Worm (Caenorhabditis elegans): ENCODE results near the gene chil-13.
"Not testable (repeated sequence)": the region's sequence is repeated elsewhere in the genome, so short reads cannot be mapped to it uniquely, and the experiment has no call there.

The chil-13 gene

DNA sequence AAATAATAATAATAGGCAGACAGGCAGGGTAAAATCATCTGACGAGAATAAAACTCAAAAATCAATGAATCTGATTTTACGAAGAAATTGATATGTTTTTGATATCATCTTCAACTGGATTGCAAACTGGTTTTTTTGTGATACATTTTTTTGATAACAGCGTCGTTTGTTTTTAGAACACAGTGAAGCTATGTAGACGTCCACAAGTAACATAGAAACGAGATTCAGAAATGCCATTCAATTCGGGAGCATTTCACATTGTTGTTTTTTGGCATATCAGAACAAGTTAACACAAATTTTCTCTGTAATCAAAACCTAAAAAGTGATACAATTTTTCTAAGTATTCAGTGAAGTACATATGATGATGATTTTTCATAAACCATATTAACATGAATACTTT, at the start of gene chil-13:
chil-13 (minus strand) TSS at position 101 of the 400 bp plus-strand sequence.
- no peak for TF ChIP-seq him-1 (tag; optimal IDR thresholded peaks at IDR 0.05)
- no peak for TF ChIP-seq dao-5 (tag; optimal IDR thresholded peaks at IDR 0.05)
- no peak for TF ChIP-seq W03F9.2 (tag; optimal IDR thresholded peaks at IDR 0.05)

ce11 chrII:9487337-9487950, 49.3 kb upstream of the chil-13 start, which contains the start of gene T19H5.4:
T19H5.4 (minus strand) TSS chrII:9487387.
- TF ChIP-seq W03F9.2 (tag; optimal IDR thresholded peaks at IDR 0.05) = peak; percentile 31
- TF ChIP-seq him-1 (tag; optimal IDR thresholded peaks at IDR 0.05) = no peak

ce11 chrII:9485081-9485730, 47.1 kb upstream of the chil-13 start:
- TF ChIP-seq him-1 (tag; optimal IDR thresholded peaks at IDR 0.05) (no peak), W03F9.2 (tag; optimal IDR thresholded peaks at IDR 0.05) (no peak), dao-5 (tag; optimal IDR thresholded peaks at IDR 0.05) (no peak)

- TF ChIP-seq him-1 (tag; optimal IDR thresholded peaks at IDR 0.05) (no peak), W03F9.2 (tag; optimal IDR thresholded peaks at IDR 0.05) (no peak), dao-5 (tag; optimal IDR thresholded peaks at IDR 0.05) (no peak)
Measured at ce11 chrII:9483342-9483741, 45.2 kb upstream of the chil-13 start.

- TF ChIP-seq dao-5 (tag; optimal IDR thresholded peaks at IDR 0.05) = no peak
Measured at ce11 chrII:9482529-9482928, 44.4 kb upstream of the chil-13 start.

DNA sequence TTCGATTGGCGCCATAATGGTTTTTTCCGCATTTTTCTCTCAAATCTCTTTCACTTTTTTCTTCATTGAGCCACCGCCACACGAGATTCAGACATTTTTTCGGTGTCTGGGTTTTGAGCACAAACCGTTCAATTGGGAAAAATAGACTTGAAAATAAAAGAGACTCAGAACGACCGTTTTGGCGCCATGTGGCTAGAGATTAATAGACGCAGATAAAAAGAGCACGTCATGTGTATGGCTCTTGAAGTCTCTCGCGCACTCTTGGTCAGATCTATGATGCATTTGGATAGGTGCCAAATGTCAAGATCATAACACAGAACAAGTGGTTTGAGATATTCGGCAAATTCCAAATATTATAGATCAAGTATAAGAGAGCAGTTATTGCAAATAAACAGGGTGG, 43.3 kb upstream of the chil-13 start:
- TF ChIP-seq W03F9.2 (tag; optimal IDR thresholded peaks at IDR 0.05) (no peak), dao-5 (tag; optimal IDR thresholded peaks at IDR 0.05) (no peak), him-1 (tag; optimal IDR thresholded peaks at IDR 0.05) (no peak)

DNA sequence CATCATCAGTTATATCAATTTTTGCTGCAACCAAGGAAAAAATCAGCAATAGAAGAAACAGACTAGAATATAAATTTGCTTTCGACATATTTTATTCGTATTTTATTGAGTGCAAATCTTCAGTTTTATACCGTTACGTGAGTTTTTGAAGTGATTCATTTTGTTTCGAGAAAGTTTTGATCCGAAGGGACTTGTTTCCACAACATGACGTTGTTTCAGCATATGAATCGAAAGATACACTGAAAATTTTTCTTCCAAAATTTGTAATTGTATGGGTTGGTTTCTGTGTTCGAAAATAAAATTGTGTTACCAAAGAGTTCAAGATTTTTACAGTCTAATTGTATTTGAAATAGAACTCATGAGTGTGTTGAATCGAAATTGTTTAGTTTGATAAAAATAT, 41.9 kb upstream of the chil-13 start, which contains the start of gene T19H5.7:
T19H5.7 (minus strand) TSS at position 101 of the 400 bp plus-strand sequence.
- no peak for TF ChIP-seq him-1 (tag; optimal IDR thresholded peaks at IDR 0.05)
- TF ChIP-seq dao-5 (tag; optimal IDR thresholded peaks at IDR 0.05) = no peak
- TF ChIP-seq W03F9.2 (tag; optimal IDR thresholded peaks at IDR 0.05) = no peak

- TF ChIP-seq him-1 (tag; optimal IDR thresholded peaks at IDR 0.05) = no peak
- no peak for TF ChIP-seq dao-5 (tag; optimal IDR thresholded peaks at IDR 0.05)
- TF ChIP-seq W03F9.2 (tag; optimal IDR thresholded peaks at IDR 0.05) = no peak
Measured at ce11 chrII:9477567-9477966, 39.4 kb upstream of the chil-13 start, which contains the start of gene chil-27. chil-27 (plus strand) TSS chrII:9477867.

ce11 chrII:9474367-9475105, 36.4 kb upstream of the chil-13 start, which contains the start of the genes chil-25 and chil-26:
chil-25 (minus strand) TSS chrII:9474467.
chil-26 (plus strand) TSS chrII:9475055.
- TF ChIP-seq W03F9.2 (tag; optimal IDR thresholded peaks at IDR 0.05) = no peak
- TF ChIP-seq him-1 (tag; optimal IDR thresholded peaks at IDR 0.05) = no peak
- no peak for TF ChIP-seq dao-5 (tag; optimal IDR thresholded peaks at IDR 0.05)

DNA sequence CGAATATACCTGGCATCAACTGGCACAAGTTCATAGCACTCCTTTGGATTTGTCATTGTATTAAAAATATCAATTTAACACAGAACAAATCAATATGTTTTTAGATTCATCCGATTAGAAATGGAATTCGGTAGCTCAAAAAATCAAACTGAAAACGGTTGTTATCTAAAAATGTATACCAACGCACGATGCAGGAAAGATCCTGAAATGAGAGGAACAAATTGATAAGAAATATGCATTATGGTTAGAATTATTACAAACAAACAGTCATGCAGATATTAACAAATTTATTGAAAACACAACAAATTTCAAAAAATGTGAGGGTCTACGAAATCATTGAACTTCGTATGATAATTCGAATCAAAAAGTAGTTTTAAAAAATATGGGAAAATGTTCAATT, 31.9 kb upstream of the chil-13 start, which contains the start of gene T19H5.6:
T19H5.6 (minus strand) TSS at position 195 of the 400 bp plus-strand sequence.
- TF ChIP-seq him-1 (tag; optimal IDR thresholded peaks at IDR 0.05) = no peak
- no peak for TF ChIP-seq W03F9.2 (tag; optimal IDR thresholded peaks at IDR 0.05)
- no peak for TF ChIP-seq dao-5 (tag; optimal IDR thresholded peaks at IDR 0.05)

- TF ChIP-seq dao-5 (tag; optimal IDR thresholded peaks at IDR 0.05) (no peak), him-1 (tag; optimal IDR thresholded peaks at IDR 0.05) (no peak), W03F9.2 (tag; optimal IDR thresholded peaks at IDR 0.05) (no peak)
Measured at ce11 chrII:9468414-9468813, 30.3 kb upstream of the chil-13 start, which contains the start of gene chil-23. chil-23 (minus strand) TSS chrII:9468611.

DNA sequence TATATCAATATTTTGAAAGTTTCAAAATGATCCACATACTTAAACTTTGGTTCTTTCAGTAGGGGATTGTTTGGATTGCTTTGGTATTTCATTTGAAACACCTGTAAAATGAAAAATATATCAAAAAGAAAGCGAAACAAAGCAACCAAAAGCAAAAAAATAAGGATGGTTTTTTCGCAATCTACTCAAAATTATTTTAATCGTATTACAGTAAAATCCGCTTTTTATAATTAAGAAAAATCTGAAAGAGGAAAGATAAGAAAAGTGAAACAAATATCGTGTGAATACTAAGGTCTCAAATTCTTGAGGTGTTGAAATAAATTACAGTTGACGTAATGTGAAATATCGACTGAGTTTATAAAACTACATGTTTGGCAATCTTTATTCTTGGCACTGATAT, 28.0 kb upstream of the chil-13 start, which contains the start of gene chil-22:
chil-22 (minus strand) TSS at position 101 of the 400 bp plus-strand sequence.
- TF ChIP-seq him-1 (tag; optimal IDR thresholded peaks at IDR 0.05) (no peak), W03F9.2 (tag; optimal IDR thresholded peaks at IDR 0.05) (no peak), dao-5 (tag; optimal IDR thresholded peaks at IDR 0.05) (no peak)

DNA sequence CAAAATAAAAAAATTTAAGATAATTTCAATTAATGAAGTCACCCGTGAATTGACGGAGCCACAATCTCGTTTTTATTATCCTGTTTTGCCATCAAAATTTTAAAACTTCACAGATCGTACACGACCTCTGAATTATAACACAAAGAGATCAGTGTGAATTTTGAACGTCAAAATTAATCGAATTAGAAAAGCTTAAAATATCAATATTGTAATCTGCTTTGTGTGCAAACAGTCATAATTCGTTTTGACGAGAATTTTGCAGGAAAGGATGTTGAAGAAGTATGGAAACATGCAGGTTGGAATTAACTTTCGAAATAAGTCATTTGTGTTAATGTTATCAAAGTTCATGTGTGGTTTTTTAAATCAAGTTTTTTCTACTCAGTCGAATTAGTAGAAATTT, 23.8 kb upstream of the chil-13 start, which contains the start of gene chil-21:
chil-21 (minus strand) TSS at position 101 of the 400 bp plus-strand sequence.
- not testable (repeated sequence) for TF ChIP-seq W03F9.2, him-1, dao-5 (tag; optimal IDR thresholded peaks at IDR 0.05)

Data from whole organism, L4/young adult.